Worm (Caenorhabditis elegans) whole organism, L1 larva: Measurements from ENCODE around the gene H41C03.3.

ENCODE experiments used
- C16A3.4 ChIP-seq: fragments of 150-350 bp; optimal IDR thresholded peaks from 2 replicates; lab custom pipeline; 2014; ENCODE audit warnings: missing biosample characterization, missing genetic modification characterization
- aly-2 ChIP-seq: fragments of 150-350 bp; optimal IDR thresholded peaks from 2 replicates; lab custom pipeline; 2014; ENCODE audit warnings: missing biosample characterization, missing genetic modification characterization
- ces-1 ChIP-seq: fragments of 150-350 bp; optimal IDR thresholded peaks from 2 replicates; lab custom pipeline; 2014; ENCODE audit warnings: missing biosample characterization, missing genetic modification reagents, missing genetic modification characterization
- elt-2 ChIP-seq: sonication (generic microtip); optimal IDR thresholded peaks from 2 replicates; lab custom pipeline; 2016; ENCODE audit warnings: missing genetic modification characterization, mild to moderate bottlenecking, inconsistent platforms, missing compliant biosample characterization, missing genetic modification reagents
- fkh-10 ChIP-seq: sonication (generic microtip); optimal IDR thresholded peaks from 2 replicates; lab custom pipeline; 2017; ENCODE audit warnings: missing biosample characterization, missing genetic modification reagents, missing genetic modification characterization
- nhr-20 ChIP-seq: sonication (generic microtip); optimal IDR thresholded peaks from 2 replicates; lab custom pipeline; 2016; ENCODE audit warnings: mild to moderate bottlenecking, missing genetic modification characterization, missing compliant biosample characterization
- pqm-1 ChIP-seq: sonication (generic microtip); optimal IDR thresholded peaks from 3 replicates; lab custom pipeline; 2017; ENCODE audit warnings: missing biosample characterization, missing genetic modification characterization
- unc-62 ChIP-seq: fragments of 150-350 bp; optimal IDR thresholded peaks from 2 replicates; lab custom pipeline; 2014; ENCODE audit warnings: missing biosample characterization, missing genetic modification reagents, missing genetic modification characterization

- TF ChIP-seq C16A3.4 (tag; lab: Kevin White, UChicago) (no peak), aly-2 (tag; lab: Kevin White, UChicago) (no peak), elt-2 (tag; lab: Kevin White, UChicago) (no peak), fkh-10 (GFP tag; lab: Kevin White, UChicago) (no peak), ces-1 (GFP tag; lab: Kevin White, UChicago) (no peak), nhr-20 (tag; lab: Kevin White, UChicago) (no peak), pqm-1 (tag; lab: Kevin White, UChicago) (no peak), unc-62 (GFP tag; lab: Kevin White, UChicago) (no peak)
Observed at ce11 chrII:5816346-5816745, 29.2 kb upstream of the H41C03.3 start, which contains the start of gene ZK1248.20.
